Worm (Caenorhabditis elegans) whole organism, young adult: ENCODE data around the gene asp-14.
A peak's percentile ranks its signal among the peaks of the same experiment; 100 is the strongest.

Experiments used
- B0019.2 ChIP-seq: fragments of 200-800 bp; sonication (Bioruptor generic); conservative IDR thresholded peaks from 2 replicates; pipeline ENCODE4 v1.3.6; 2022; ENCODE audit warnings: missing genetic modification reagents, missing genetic modification characterization, missing compliant biosample characterization
- B0261.1 ChIP-seq: sonication (generic microtip); optimal IDR thresholded peaks from 2 replicates; lab custom pipeline; 2016; ENCODE audit warnings: mild to moderate bottlenecking, missing genetic modification characterization, moderate library complexity, missing compliant biosample characterization
- B0336.3 ChIP-seq: fragments of 200-800 bp; sonication (Bioruptor generic); IDR thresholded peaks from 2 replicates; pipeline ENCODE4 v1.3.6; 2022; ENCODE audit warnings: missing genetic modification characterization, missing compliant biosample characterization
- F23B12.7 ChIP-seq: sonication (generic microtip); optimal IDR thresholded peaks from 2 replicates; lab custom pipeline; 2017; ENCODE audit warnings: missing genetic modification characterization, mild to moderate bottlenecking, missing compliant biosample characterization, antibody characterized with exemption, moderate library complexity; ENCODE audit not compliant: insufficient read depth
- F39B2.1 ChIP-seq: fragments of 200-800 bp; sonication (Bioruptor generic); IDR thresholded peaks from 2 replicates; pipeline ENCODE4 v1.3.6; 2022; ENCODE audit warnings: missing genetic modification reagents, missing genetic modification characterization, missing compliant biosample characterization
- F49E8.2 ChIP-seq: sonication (generic microtip); optimal IDR thresholded peaks from 3 replicates; lab custom pipeline; 2017; ENCODE audit warnings: missing genetic modification characterization, mild to moderate bottlenecking, missing compliant biosample characterization, antibody characterized with exemption, moderate library complexity; ENCODE audit not compliant: insufficient read depth
- F52B5.7 ChIP-seq: sonication (generic microtip); optimal IDR thresholded peaks from 2 replicates; lab custom pipeline; 2016; ENCODE audit warnings: mild to moderate bottlenecking, missing genetic modification characterization, missing compliant biosample characterization
- F57C9.4 ChIP-seq: sonication (generic microtip); optimal IDR thresholded peaks from 2 replicates; lab custom pipeline; 2017; ENCODE audit warnings: mild to moderate bottlenecking, missing genetic modification characterization, missing compliant biosample characterization
- akir-1 ChIP-seq: fragments of 200-800 bp; sonication (Bioruptor generic); optimal IDR thresholded peaks from 2 replicates; lab custom pipeline; 2018; ENCODE audit warnings: mild to moderate bottlenecking, missing genetic modification characterization, moderate library complexity, missing compliant biosample characterization
- atf-7 ChIP-seq: sonication (generic microtip); optimal IDR thresholded peaks from 2 replicates; lab custom pipeline; 2017; ENCODE audit warnings: mild to moderate bottlenecking, missing genetic modification characterization, missing compliant biosample characterization
- athp-1 ChIP-seq: sonication (generic microtip); optimal IDR thresholded peaks from 2 replicates; lab custom pipeline; 2017; ENCODE audit warnings: mild to moderate bottlenecking, missing genetic modification characterization, missing compliant biosample characterization
- attf-5 ChIP-seq: fragments of 200-800 bp; sonication (Bioruptor generic); optimal IDR thresholded peaks from 2 replicates; lab custom pipeline; 2018; ENCODE audit warnings: mild to moderate bottlenecking, missing genetic modification characterization, missing compliant biosample characterization
- bed-2 ChIP-seq: fragments of 200-800 bp; sonication (Bioruptor generic); IDR thresholded peaks from 2 replicates; pipeline ENCODE4 v1.3.6; 2022; ENCODE audit warnings: missing genetic modification reagents, missing genetic modification characterization, missing compliant biosample characterization
- cebp-1 ChIP-seq, 2 experiments: fragments of 200-800 bp in 1 of 2; sonication (Bioruptor generic) in 1 of 2; sonication (generic microtip) in 1 of 2; IDR thresholded peaks in 1 of 2; optimal IDR thresholded peaks in 1 of 2; 2 replicates each; pipeline versions ENCODE4 v1.3.6 to Lab custom; 2017 to 2022; ENCODE audit warnings: missing compliant biosample characterization in 2 of 2, missing genetic modification characterization in 2 of 2, mild to moderate bottlenecking in 1 of 2, missing genetic modification reagents in 1 of 2, moderate library complexity in 1 of 2
- ceh-58 ChIP-seq: fragments of 200-800 bp; sonication (Bioruptor generic); IDR thresholded peaks from 2 replicates; pipeline ENCODE4 v1.3.6; 2022; ENCODE audit warnings: missing genetic modification characterization, missing compliant biosample characterization
- ceh-79 ChIP-seq: sonication (generic microtip); optimal IDR thresholded peaks from 2 replicates; lab custom pipeline; 2017; ENCODE audit warnings: mild to moderate bottlenecking, missing genetic modification characterization, missing compliant biosample characterization
- dox-1 ChIP-seq: fragments of 200-800 bp; sonication (Bioruptor generic); IDR thresholded peaks from 2 replicates; pipeline ENCODE4 v1.3.6; 2022; ENCODE audit warnings: missing genetic modification reagents, missing genetic modification characterization, missing compliant biosample characterization
- dpff-1 ChIP-seq: sonication (generic microtip); optimal IDR thresholded peaks from 2 replicates; lab custom pipeline; 2017; ENCODE audit warnings: mild to moderate bottlenecking, missing genetic modification characterization, missing compliant biosample characterization
- egrh-3 ChIP-seq: fragments of 200-800 bp; sonication (Bioruptor generic); IDR thresholded peaks from 2 replicates; pipeline ENCODE4 v1.3.6; 2022; ENCODE audit warnings: missing genetic modification reagents, missing genetic modification characterization, missing compliant biosample characterization
- hrde-1 ChIP-seq: sonication (generic microtip); optimal IDR thresholded peaks from 2 replicates; lab custom pipeline; 2016; ENCODE audit warnings: missing genetic modification characterization, mild to moderate bottlenecking, missing compliant biosample characterization, moderate library complexity, missing genotype, missing genetic modification reagents, borderline replicate concordance
- hsf-1 ChIP-seq: fragments of 200-800 bp; sonication (Bioruptor generic); IDR thresholded peaks from 2 replicates; pipeline ENCODE4 v1.3.6; 2022; ENCODE audit warnings: missing genetic modification reagents, missing genetic modification characterization, missing compliant biosample characterization
- lsl-1 ChIP-seq: fragments of 200-800 bp; sonication (Bioruptor generic); optimal IDR thresholded peaks from 2 replicates; lab custom pipeline; 2018; ENCODE audit warnings: mild to moderate bottlenecking, missing genetic modification characterization, moderate library complexity, missing compliant biosample characterization
- lsy-27 ChIP-seq: sonication (generic microtip); optimal IDR thresholded peaks from 2 replicates; lab custom pipeline; 2017; ENCODE audit warnings: missing genetic modification characterization, mild to moderate bottlenecking, missing compliant biosample characterization, antibody characterized with exemption, missing genotype, borderline replicate concordance; ENCODE audit not compliant: insufficient read depth
- madf-8 ChIP-seq: fragments of 200-800 bp; sonication (Bioruptor generic); conservative IDR thresholded peaks from 2 replicates; pipeline ENCODE4 v1.3.6; 2022; ENCODE audit warnings: missing genetic modification reagents, missing genetic modification characterization, missing compliant biosample characterization
- mxl-1 ChIP-seq: sonication (generic microtip); optimal IDR thresholded peaks from 2 replicates; lab custom pipeline; 2016; ENCODE audit warnings: missing genetic modification characterization, missing compliant biosample characterization
- nfya-2 ChIP-seq: fragments of 200-800 bp; sonication (Bioruptor generic); IDR thresholded peaks from 2 replicates; pipeline ENCODE4 v1.3.6; 2022; ENCODE audit warnings: missing genetic modification reagents, missing genetic modification characterization, missing compliant biosample characterization
- nfyb-1 ChIP-seq: fragments of 200-800 bp; sonication (Bioruptor generic); IDR thresholded peaks from 2 replicates; pipeline ENCODE4 v1.3.6; 2022; ENCODE audit warnings: missing genetic modification reagents, missing genetic modification characterization, missing compliant biosample characterization
- nhr-80 ChIP-seq: sonication (generic microtip); optimal IDR thresholded peaks from 2 replicates; lab custom pipeline; 2016; ENCODE audit warnings: missing genetic modification characterization, missing compliant biosample characterization
- rpc-1 ChIP-seq, 2 experiments: fragments of 150-350 bp in 1 of 2; sonication (generic microtip) in 1 of 2; optimal IDR thresholded peaks; 2 replicates each; lab custom pipeline; 2014 to 2018; ENCODE audit warnings: missing biosample characterization in 1 of 2, missing genetic modification characterization in 1 of 2, missing genetic modification reagents in 1 of 2, missing genotype in 1 of 2
- sdz-38 ChIP-seq: sonication (generic microtip); optimal IDR thresholded peaks from 2 replicates; lab custom pipeline; 2016; ENCODE audit warnings: missing genotype, missing genetic modification characterization, missing compliant biosample characterization
- snpc-1.3 ChIP-seq: sonication (generic microtip); optimal IDR thresholded peaks from 2 replicates; lab custom pipeline; 2017; ENCODE audit warnings: missing genetic modification characterization, mild to moderate bottlenecking, missing compliant biosample characterization, antibody characterized with exemption, moderate library complexity, missing genotype, missing genetic modification reagents; ENCODE audit not compliant: insufficient read depth
- snpc-4 ChIP-seq, 5 experiments: fragments of 150-350 bp in 1 of 5; sonication (generic microtip) in 4 of 5; optimal IDR thresholded peaks; 2 replicates each; lab custom pipeline; 2014 to 2018; ENCODE audit warnings: missing genetic modification characterization in 5 of 5, missing biosample characterization in 3 of 5, antibody characterized with exemption in 2 of 5, mild to moderate bottlenecking in 2 of 5, missing compliant biosample characterization in 2 of 5, missing genotype in 2 of 5, moderate library complexity in 2 of 5, missing genetic modification reagents in 1 of 5
- sptf-2 ChIP-seq: fragments of 200-800 bp; sonication (Bioruptor generic); optimal IDR thresholded peaks from 2 replicates; lab custom pipeline; 2018; ENCODE audit warnings: mild to moderate bottlenecking, missing genetic modification characterization, missing compliant biosample characterization
- unc-130 ChIP-seq: sonication (generic microtip); optimal IDR thresholded peaks from 2 replicates; lab custom pipeline; 2016; ENCODE audit warnings: missing genetic modification reagents, missing genetic modification characterization, missing compliant biosample characterization

The asp-14 gene

ce11 chrX:6461729-6462128 is 15.3 kb upstream of the asp-14 start, which contains the start of gene K04E7.1:
K04E7.1 (plus strand) TSS chrX:6462029.
- TF ChIP-seq ceh-58: no peak
- no peak for TF ChIP-seq dox-1 (GFP tag; lab: Robert Waterston, UW)
- TF ChIP-seq B0261.1 (tag; lab: Kevin White, UChicago): no peak
- no peak for TF ChIP-seq snpc-4 (GFP tag; optimal IDR thresholded peaks at IDR 0.05; lab: Kevin White, UChicago)
- TF ChIP-seq snpc-4 (tag; optimal IDR thresholded peaks at IDR 0.05; lab: Kevin White, UChicago): no peak
- TF ChIP-seq B0336.3 (GFP tag; lab: Robert Waterston, UW): no peak
- no peak for TF ChIP-seq F23B12.7 (tag; lab: Kevin White, UChicago)
- no peak for TF ChIP-seq madf-8 (GFP tag; lab: Robert Waterston, UW)
- no peak for TF ChIP-seq lsl-1
- no peak for TF ChIP-seq bed-2 (GFP tag; lab: Robert Waterston, UW)
- TF ChIP-seq mxl-1 (tag; lab: Kevin White, UChicago): no peak
- no peak for TF ChIP-seq sptf-2 (GFP tag; lab: Kevin White, UChicago)
- TF ChIP-seq F52B5.7: no peak
- no peak for TF ChIP-seq F49E8.2 (tag; lab: Kevin White, UChicago)
- no peak for TF ChIP-seq dpff-1 (tag; lab: Kevin White, UChicago)
- no peak for TF ChIP-seq hsf-1 (GFP tag; lab: Robert Waterston, UW)
- no peak for TF ChIP-seq athp-1 (tag; lab: Kevin White, UChicago)
- TF ChIP-seq atf-7 (tag; lab: Kevin White, UChicago): no peak
- no peak for TF ChIP-seq F39B2.1 (GFP tag; lab: Robert Waterston, UW)
- no peak for TF ChIP-seq nfya-2 (GFP tag; lab: Robert Waterston, UW)
- TF ChIP-seq, all 124 proteins: peak for 0

DNA sequence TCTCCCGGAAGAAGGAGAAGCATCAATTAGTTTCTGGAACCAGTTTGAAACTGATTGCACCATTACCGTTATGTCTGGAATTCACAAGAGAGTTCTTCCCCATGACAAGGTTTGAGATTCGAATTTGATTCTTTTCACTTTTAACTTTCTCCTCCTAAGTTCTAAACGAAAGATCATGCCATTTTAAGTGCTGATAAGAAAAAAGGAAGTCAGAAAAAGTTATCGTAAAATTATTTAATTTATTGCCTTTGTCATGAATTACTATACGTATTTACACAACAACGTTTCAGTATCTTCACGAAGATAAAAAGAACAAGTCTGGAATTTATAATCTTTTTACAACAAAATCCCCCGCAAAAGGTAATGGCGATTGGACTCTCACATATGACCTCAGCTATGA is 13.7 kb upstream of the asp-14 start:
- TF ChIP-seq egrh-3 (GFP tag; lab: Robert Waterston, UW): no peak
- peak; percentile 37 for TF ChIP-seq nhr-80 (tag; lab: Kevin White, UChicago)

DNA sequence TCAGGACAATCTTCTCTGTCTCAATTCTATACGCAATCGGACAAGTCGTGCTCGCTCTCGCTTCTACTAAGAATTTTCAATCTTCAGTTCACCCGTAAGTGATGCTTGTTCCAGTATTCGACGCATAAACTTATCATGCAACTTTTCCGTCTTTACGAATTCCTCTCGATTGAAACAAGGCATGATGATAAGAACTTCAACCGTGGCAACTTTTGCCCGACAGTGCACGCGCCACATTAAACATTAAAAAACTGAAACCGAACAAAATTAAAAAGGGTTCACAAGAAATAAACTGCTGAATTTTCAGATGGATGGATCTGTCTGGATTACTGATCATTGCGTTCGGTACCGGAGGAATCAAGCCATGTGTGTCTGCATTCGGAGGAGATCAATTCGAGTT is 12.0 kb upstream of the asp-14 start:
- peak; percentile 54 for TF ChIP-seq nhr-80 (tag; lab: Kevin White, UChicago)
- TF ChIP-seq attf-5 (GFP tag; lab: Kevin White, UChicago): no peak

DNA sequence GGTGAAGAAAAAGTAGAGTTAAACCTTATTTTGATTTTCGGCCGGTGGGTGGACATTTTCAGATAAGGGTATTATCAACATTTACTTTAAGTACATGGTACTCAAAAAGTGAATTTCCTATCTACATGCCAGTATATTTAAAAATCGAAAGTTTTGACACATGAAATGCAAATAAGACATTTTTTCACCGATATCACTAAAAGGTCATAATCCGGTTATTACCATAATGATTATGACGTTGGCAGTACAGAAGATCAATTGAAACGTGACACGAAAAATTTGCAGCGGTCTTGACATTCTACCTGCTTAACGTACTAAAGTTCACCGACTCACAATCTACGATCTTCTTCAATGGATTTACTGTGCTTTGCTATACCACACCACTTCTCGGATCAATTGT is 11.5 kb upstream of the asp-14 start:
- no peak for TF ChIP-seq B0019.2 (GFP tag; lab: Robert Waterston, UW)
- no peak for TF ChIP-seq lsy-27
- no peak for TF ChIP-seq rpc-1 (optimal IDR thresholded peaks at IDR 0.05; lab: Kevin White, UChicago)
- TF ChIP-seq rpc-1 (tag; optimal IDR thresholded peaks at IDR 0.05; lab: Kevin White, UChicago): no peak
- no peak for TF ChIP-seq unc-130
- TF ChIP-seq sdz-38: no peak
- TF ChIP-seq F49E8.2 (tag; lab: Kevin White, UChicago): no peak
- no peak for TF ChIP-seq cebp-1 (GFP tag; IDR thresholded peaks at IDR 0.05; lab: Robert Waterston, UW)
- TF ChIP-seq cebp-1 (tag; optimal IDR thresholded peaks at IDR 0.05; lab: Kevin White, UChicago): no peak
- no peak for TF ChIP-seq dpff-1 (tag; lab: Kevin White, UChicago)
- no peak for TF ChIP-seq nfyb-1 (GFP tag; lab: Robert Waterston, UW)
- TF ChIP-seq hrde-1 (tag; lab: Kevin White, UChicago): no peak
- TF ChIP-seq akir-1 (GFP tag; lab: Kevin White, UChicago): no peak
- TF ChIP-seq ceh-79 (tag; lab: Kevin White, UChicago): no peak
- no peak for TF ChIP-seq snpc-1.3 (tag; lab: Kevin White, UChicago)
- TF ChIP-seq F57C9.4 (tag; lab: Kevin White, UChicago): no peak
